Worm (Caenorhabditis elegans) whole organism, midembryonic: ENCODE results near the gene sgn-1.

Experiments used
- T22C8.4 ChIP-seq: fragments of 200-800 bp; sonication (Bioruptor generic); IDR thresholded peaks from 2 replicates; pipeline ENCODE4 v1.3.6; 2022; ENCODE audit warnings: missing genetic modification characterization, missing compliant biosample characterization
- cog-1 ChIP-seq: sonication (generic microtip); optimal IDR thresholded peaks from 2 replicates; lab custom pipeline; 2016; ENCODE audit warnings: missing genetic modification characterization, missing compliant biosample characterization
- flt-1 ChIP-seq: fragments of 200-800 bp; sonication (Bioruptor generic); IDR thresholded peaks from 2 replicates; pipeline ENCODE4 v1.3.6; 2022; ENCODE audit warnings: missing genetic modification characterization, missing compliant biosample characterization
- klf-2 ChIP-seq: fragments of 200-800 bp; sonication (Bioruptor generic); conservative IDR thresholded peaks from 2 replicates; pipeline ENCODE4 v1.3.6; 2022; ENCODE audit warnings: missing genetic modification reagents, missing genetic modification characterization, missing compliant biosample characterization
- med-1 ChIP-seq: sonication (generic microtip); optimal IDR thresholded peaks from 2 replicates; lab custom pipeline; 2017; ENCODE audit warnings: missing genetic modification characterization, mild to moderate bottlenecking, missing compliant biosample characterization, antibody characterized with exemption, missing genetic modification reagents; ENCODE audit not compliant: insufficient read depth
- ref-1 ChIP-seq: fragments of 200-800 bp; sonication (Bioruptor generic); conservative IDR thresholded peaks from 2 replicates; pipeline ENCODE4 v1.3.6; 2022; ENCODE audit warnings: missing genetic modification reagents, missing genetic modification characterization, missing compliant biosample characterization
- tab-1 ChIP-seq: fragments of 200-800 bp; sonication (Bioruptor generic); IDR thresholded peaks from 2 replicates; pipeline ENCODE4 v1.3.6; 2022; ENCODE audit warnings: missing genetic modification characterization, missing compliant biosample characterization
- ztf-23 ChIP-seq: fragments of 200-800 bp; sonication (Bioruptor generic); IDR thresholded peaks from 2 replicates; pipeline ENCODE4 v1.3.6; 2022; ENCODE audit warnings: missing genetic modification reagents, missing genetic modification characterization, missing compliant biosample characterization

DNA sequence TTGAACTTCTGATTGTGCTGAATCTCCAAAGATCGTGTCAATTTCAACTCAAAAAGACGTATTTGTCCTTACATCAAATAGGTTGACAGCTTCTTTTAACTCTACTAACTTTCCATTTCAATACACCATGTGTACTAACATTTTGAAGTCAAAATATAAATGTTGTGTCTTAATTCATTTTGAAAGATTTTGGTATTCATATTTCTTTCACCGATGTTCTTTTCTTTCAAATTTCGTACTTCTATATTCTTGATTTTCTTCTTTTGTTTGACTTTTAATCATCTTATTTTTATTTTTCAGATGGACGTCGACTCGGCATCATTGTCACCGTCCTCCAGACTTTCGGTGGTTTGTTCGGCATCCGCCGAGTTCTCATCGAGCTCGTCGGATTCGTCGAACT is 31.8 kb downstream of the sgn-1 start, which contains the start of gene atf-2:
- TF ChIP-seq cog-1 (tag; lab: Kevin White, UChicago) (no peak), flt-1 (GFP tag; lab: Robert Waterston, UW) (no peak), klf-2 (no peak), ref-1 (GFP tag; lab: Robert Waterston, UW) (no peak), T22C8.4 (no peak), ztf-23 (no peak), med-1 (no peak), tab-1 (no peak)
